Worm (Caenorhabditis elegans): ENCODE results near the gene Y40H7A.4.

Y40H7A.4 gene

DNA sequence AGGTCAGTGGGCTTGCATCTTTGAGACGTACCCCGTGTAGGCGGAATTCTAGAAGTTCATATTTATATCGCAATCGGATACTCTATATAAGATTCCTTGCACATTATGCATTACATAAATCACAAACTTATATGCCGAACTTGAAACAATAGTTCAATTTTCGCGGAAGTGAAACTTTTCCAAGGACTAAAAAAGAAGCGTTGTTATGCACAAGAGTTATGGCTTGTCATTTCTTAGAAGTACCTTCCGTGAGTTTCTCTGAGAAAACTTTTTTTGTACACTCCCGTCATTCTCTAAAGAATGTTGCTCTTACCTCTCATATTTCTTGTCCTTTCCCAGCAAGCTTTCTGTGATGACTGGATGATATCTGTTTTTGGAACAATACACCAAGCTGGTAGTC is 56.9 kb downstream of the Y40H7A.4 start, which contains the start of gene M199.136:
TSS of gene M199.136 (plus strand) at position 301 of the 400 bp plus-strand sequence.
- no peak for TF ChIP-seq unc-39 (tag; optimal IDR thresholded peaks at IDR 0.05)
- no peak for TF ChIP-seq unc-55 (GFP tag; optimal IDR thresholded peaks at IDR 0.05)
- no peak for TF ChIP-seq snpc-4 (tag; optimal IDR thresholded peaks at IDR 0.05)
- TF ChIP-seq ZK546.5 (tag; optimal IDR thresholded peaks at IDR 0.05), result no peak
- TF ChIP-seq nhr-129 (tag; optimal IDR thresholded peaks at IDR 0.05), result no peak
- TF ChIP-seq elt-3 (tag; optimal IDR thresholded peaks at IDR 0.05), result no peak
- TF ChIP-seq nhr-10 (tag; optimal IDR thresholded peaks at IDR 0.05), result no peak
- TF ChIP-seq ama-1 (optimal IDR thresholded peaks at IDR 0.05), result no peak
- TF ChIP-seq nhr-237 (tag; optimal IDR thresholded peaks at IDR 0.05), result no peak
- TF ChIP-seq sem-4 (tag; optimal IDR thresholded peaks at IDR 0.05), result no peak

Data from whole organism, L2 larva.